Worm (Caenorhabditis elegans): ENCODE measurements around the gene srx-128.

ce11 chrV:13880163-13880562 lies 42.9 kb downstream of the srx-128 start:
- TF ChIP-seq him-1 (tag; optimal IDR thresholded peaks at IDR 0.05) (no peak), W03F9.2 (tag; optimal IDR thresholded peaks at IDR 0.05) (no peak)

Data from whole organism, L4/young adult.